Fruit fly (Drosophila melanogaster): ENCODE results near the gene eff.

eff gene

dm6 chr3R:14714904-14715588, 26.1 kb downstream of the eff start:
- TF ChIP-seq BEAF-32 (GFP tag; optimal IDR thresholded peaks at IDR 0.05) (no peak), pan (optimal IDR thresholded peaks at IDR 0.05) (no peak), pan (GFP tag; optimal IDR thresholded peaks at IDR 0.05 in 1 of 2, IDR thresholded peaks at IDR 0.05 in 1 of 2) (no peak), disco-r (GFP tag; optimal IDR thresholded peaks at IDR 0.05) (no peak), HLHmδ (GFP tag; optimal IDR thresholded peaks at IDR 0.05) (no peak), ewg (GFP tag; optimal IDR thresholded peaks at IDR 0.05) (peak; percentile 58), CG1602 (GFP tag; optimal IDR thresholded peaks at IDR 0.05) (peak; percentile 30), Xrp1 (GFP tag; IDR thresholded peaks at IDR 0.05) (peak; percentile 52), fd96Cb (tag; optimal IDR thresholded peaks at IDR 0.05) (peak; percentile 57), tx (GFP tag; optimal IDR thresholded peaks at IDR 0.05) (no peak), CG11093 (GFP tag; IDR thresholded peaks at IDR 0.05) (no peak), Elba2 (GFP tag; optimal IDR thresholded peaks at IDR 0.05) (no peak), zfh1 (GFP tag; IDR thresholded peaks at IDR 0.05) (peak; percentile 52; the same call in 1 of the 3 replicates), sens (GFP tag) (peak; percentile 90), CG3407 (GFP tag; optimal IDR thresholded peaks at IDR 0.05) (peak; percentile 29), CG8281 (tag; optimal IDR thresholded peaks at IDR 0.05) (no peak), YL-1 (GFP tag; optimal IDR thresholded peaks at IDR 0.05) (no peak), jigr1 (GFP tag; IDR thresholded peaks at IDR 0.05) (0 out of 3 replicates have a peak, but pooled peaks have one; percentile 26), emc (GFP tag; optimal IDR thresholded peaks at IDR 0.05) (no peak), fu2 (GFP tag; optimal IDR thresholded peaks at IDR 0.05) (no peak), mld (GFP tag; IDR thresholded peaks at IDR 0.05; ENCODE audit: partially characterized antibody) (no peak), CG11723 (GFP tag; optimal IDR thresholded peaks at IDR 0.05) (no peak), stwl (tag; optimal IDR thresholded peaks at IDR 0.05) (no peak), CG3995 (GFP tag; optimal IDR thresholded peaks at IDR 0.05) (no peak), CG6254 (GFP tag; optimal IDR thresholded peaks at IDR 0.05) (peak; percentile 73), seq (GFP tag; IDR thresholded peaks at IDR 0.05) (no peak), CG18764 (GFP tag; optimal IDR thresholded peaks at IDR 0.05) (no peak), kah (GFP tag; optimal IDR thresholded peaks at IDR 0.05) (no peak), Lim3 (GFP tag; IDR thresholded peaks at IDR 0.05) (no peak), sr (GFP tag; IDR thresholded peaks at IDR 0.05) (no peak), C15 (GFP tag; IDR thresholded peaks at IDR 0.05) (no peak), odd (GFP tag; optimal IDR thresholded peaks at IDR 0.05) (no peak), HmgZ (tag; optimal IDR thresholded peaks at IDR 0.05) (no peak), toy (GFP tag; IDR thresholded peaks at IDR 0.05) (no peak), shn (GFP tag; optimal IDR thresholded peaks at IDR 0.05) (peak; percentile 19), p53 (GFP tag; optimal IDR thresholded peaks at IDR 0.05) (no peak), Sry-β (GFP tag; optimal IDR thresholded peaks at IDR 0.05) (no peak), CG10274 (GFP tag; optimal IDR thresholded peaks at IDR 0.05) (no peak), Myb (GFP tag; optimal IDR thresholded peaks at IDR 0.05) (no peak), pfk (GFP tag; optimal IDR thresholded peaks at IDR 0.05) (no peak), vfl (GFP tag; optimal IDR thresholded peaks at IDR 0.05) (no peak), zf30C (GFP tag; optimal IDR thresholded peaks at IDR 0.05) (no peak), grn (GFP tag; optimal IDR thresholded peaks at IDR 0.05) (no peak), Nf-YB (GFP tag; optimal IDR thresholded peaks at IDR 0.05) (no peak), Ravus (GFP tag; IDR thresholded peaks at IDR 0.05) (no peak), CG3726 (GFP tag; IDR thresholded peaks at IDR 0.05) (0 out of 3 replicates have a peak, but pooled peaks have one; percentile 49), CG18262 (tag; optimal IDR thresholded peaks at IDR 0.05) (peak; percentile 51), CG15073 (GFP tag; optimal IDR thresholded peaks at IDR 0.05) (no peak), pum (GFP tag; optimal IDR thresholded peaks at IDR 0.05) (peak; percentile 26), nerfin-1 (tag; optimal IDR thresholded peaks at IDR 0.05) (peak; percentile 36), CG1832 (GFP tag; optimal IDR thresholded peaks at IDR 0.05) (no peak)

Data from whole organism, embryonic.